Worm (Caenorhabditis elegans) whole organism, young adult: Measurements from ENCODE around the gene srg-2.

Experiments used
- F49E8.2 ChIP-seq: sonication (generic microtip); optimal IDR thresholded peaks from 3 replicates; lab custom pipeline; 2017; ENCODE audit warnings: missing genetic modification characterization, mild to moderate bottlenecking, missing compliant biosample characterization, antibody characterized with exemption, moderate library complexity; ENCODE audit not compliant: insufficient read depth
- nfyb-1 ChIP-seq: fragments of 200-800 bp; sonication (Bioruptor generic); IDR thresholded peaks from 2 replicates; pipeline ENCODE4 v1.3.6; 2022; ENCODE audit warnings: missing genetic modification reagents, missing genetic modification characterization, missing compliant biosample characterization
- sdz-38 ChIP-seq: sonication (generic microtip); optimal IDR thresholded peaks from 2 replicates; lab custom pipeline; 2016; ENCODE audit warnings: missing genotype, missing genetic modification characterization, missing compliant biosample characterization

srg-2 gene

ce11 chrIII:6208984-6209383, 51.0 kb downstream of the srg-2 start, which contains the start of gene C23G10.1:
C23G10.1 (plus strand) TSS chrIII:6209284.
- TF ChIP-seq sdz-38 (tag; lab: Kevin White, UChicago) = no peak
- no peak for TF ChIP-seq nfyb-1 (GFP tag; lab: Robert Waterston, UW)
- TF ChIP-seq F49E8.2 (tag; lab: Kevin White, UChicago) = peak; percentile 32
